Fruit fly (Drosophila melanogaster): ENCODE measurements around the gene Adat1.

- no peak for TF ChIP-seq Rel (GFP tag; optimal IDR thresholded peaks at IDR 0.05)
- TF ChIP-seq Rel (tag; optimal IDR thresholded peaks at IDR 0.05) = no peak
- no peak for TF ChIP-seq dmrt93B (GFP tag; optimal IDR thresholded peaks at IDR 0.05)
- TF ChIP-seq Abd-B (GFP tag; optimal IDR thresholded peaks at IDR 0.05) = no peak
- TF ChIP-seq GATAd (GFP tag; optimal IDR thresholded peaks at IDR 0.05) = no peak
- TF ChIP-seq ey (GFP tag; optimal IDR thresholded peaks at IDR 0.05) = peak; percentile 13
- peak in 1 of 2 experiments; percentile 21 for TF ChIP-seq foxo (GFP tag; optimal IDR thresholded peaks at IDR 0.05)
- no peak for TF ChIP-seq lola (GFP tag; optimal IDR thresholded peaks at IDR 0.05)
- no peak for TF ChIP-seq Vsx2 (GFP tag; optimal IDR thresholded peaks at IDR 0.05; ENCODE audit: partially characterized antibody)
Measured at dm6 chr2L:13838647-13839390, 27.5 kb upstream of the Adat1 start.

Data from whole organism, wandering third instar larva.